Worm (Caenorhabditis elegans) whole organism, mixed stage, embryonic: ENCODE results near the gene piga-1.

ENCODE experiments used
- M03D4.4 ChIP-seq: sonication (generic microtip); optimal IDR thresholded peaks from 2 replicates; lab custom pipeline; 2017; ENCODE audit warnings: mild to moderate bottlenecking, missing genetic modification characterization, missing compliant biosample characterization
- bed-3 ChIP-seq: fragments of 200-800 bp; sonication (Bioruptor generic); optimal IDR thresholded peaks from 3 replicates; lab custom pipeline; 2018; ENCODE audit warnings: mild to moderate bottlenecking, missing genetic modification characterization, moderate library complexity, missing compliant biosample characterization
- blmp-1 ChIP-seq: fragments of 150-350 bp; optimal IDR thresholded peaks from 2 replicates; lab custom pipeline; 2014; ENCODE audit warnings: missing biosample characterization, missing genetic modification characterization
- ceh-39 ChIP-seq: fragments of 150-350 bp; optimal IDR thresholded peaks from 2 replicates; lab custom pipeline; 2014; ENCODE audit warnings: missing biosample characterization, missing genetic modification characterization
- ceh-83 ChIP-seq: fragments of 200-800 bp; sonication (Bioruptor generic); optimal IDR thresholded peaks from 2 replicates; lab custom pipeline; 2018; ENCODE audit warnings: mild to moderate bottlenecking, missing genetic modification characterization, missing compliant biosample characterization
- ces-1 ChIP-seq: fragments of 150-350 bp; optimal IDR thresholded peaks from 2 replicates; lab custom pipeline; 2014; ENCODE audit warnings: missing biosample characterization, missing genetic modification reagents, missing genetic modification characterization
- cnd-1 ChIP-seq: fragments of 200-800 bp; sonication (Bioruptor generic); optimal IDR thresholded peaks from 2 replicates; lab custom pipeline; 2018; ENCODE audit warnings: mild to moderate bottlenecking, missing genetic modification characterization, missing compliant biosample characterization
- drap-1 ChIP-seq: fragments of 200-800 bp; sonication (Bioruptor generic); optimal IDR thresholded peaks from 3 replicates; lab custom pipeline; 2018; ENCODE audit warnings: mild to moderate bottlenecking, missing genetic modification characterization, missing compliant biosample characterization
- elt-1 ChIP-seq: sonication (generic microtip); optimal IDR thresholded peaks from 2 replicates; lab custom pipeline; 2017; ENCODE audit warnings: missing genetic modification characterization, mild to moderate bottlenecking, missing compliant biosample characterization, antibody characterized with exemption, moderate library complexity, borderline replicate concordance; ENCODE audit not compliant: insufficient read depth
- elt-3 ChIP-seq: fragments of 150-350 bp; optimal IDR thresholded peaks from 2 replicates; lab custom pipeline; 2014; ENCODE audit warnings: missing biosample characterization, missing genetic modification characterization
- flh-1 ChIP-seq: fragments of 200-800 bp; sonication (Bioruptor generic); optimal IDR thresholded peaks from 2 replicates; lab custom pipeline; 2018; ENCODE audit warnings: mild to moderate bottlenecking, missing genetic modification characterization, moderate library complexity, missing compliant biosample characterization
- ham-2 ChIP-seq: fragments of 200-800 bp; sonication (Bioruptor generic); optimal IDR thresholded peaks from 2 replicates; lab custom pipeline; 2018; ENCODE audit warnings: mild to moderate bottlenecking, missing genetic modification characterization, missing compliant biosample characterization
- hlh-1 ChIP-seq: fragments of 150-350 bp; optimal IDR thresholded peaks from 2 replicates; lab custom pipeline; 2014; ENCODE audit warnings: missing biosample characterization, missing genetic modification reagents, missing genetic modification characterization
- lin-13 ChIP-seq: fragments of 150-350 bp; optimal IDR thresholded peaks from 2 replicates; lab custom pipeline; 2014; ENCODE audit warnings: missing biosample characterization, missing genetic modification characterization
- lin-32 ChIP-seq: fragments of 200-800 bp; sonication (Bioruptor generic); optimal IDR thresholded peaks from 2 replicates; lab custom pipeline; 2018; ENCODE audit warnings: mild to moderate bottlenecking, missing genetic modification characterization, missing compliant biosample characterization
- mab-5 ChIP-seq: fragments of 150-350 bp; optimal IDR thresholded peaks from 2 replicates; lab custom pipeline; 2014; ENCODE audit warnings: missing biosample characterization, missing genetic modification characterization
- mep-1 ChIP-seq: fragments of 150-350 bp; optimal IDR thresholded peaks from 2 replicates; lab custom pipeline; 2017; ENCODE audit warnings: missing biosample characterization, missing genetic modification reagents, missing genetic modification characterization, inconsistent platforms
- nhr-12 ChIP-seq: fragments of 150-350 bp; optimal IDR thresholded peaks from 2 replicates; lab custom pipeline; 2014; ENCODE audit warnings: missing biosample characterization, missing genetic modification characterization
- nhr-2 ChIP-seq: fragments of 150-350 bp; optimal IDR thresholded peaks from 2 replicates; lab custom pipeline; 2014; ENCODE audit warnings: missing biosample characterization, missing genetic modification characterization
- nhr-237 ChIP-seq: fragments of 150-350 bp; optimal IDR thresholded peaks from 2 replicates; lab custom pipeline; 2014; ENCODE audit warnings: missing biosample characterization, missing genetic modification characterization
- nhr-28 ChIP-seq: fragments of 150-350 bp; optimal IDR thresholded peaks from 2 replicates; lab custom pipeline; 2014; ENCODE audit warnings: missing biosample characterization, missing genetic modification characterization
- nhr-76 ChIP-seq: sonication (generic microtip); optimal IDR thresholded peaks from 2 replicates; lab custom pipeline; 2017; ENCODE audit warnings: missing biosample characterization, missing genetic modification characterization
- pha-4 ChIP-seq: fragments of 150-350 bp; optimal IDR thresholded peaks from 2 replicates; lab custom pipeline; 2018; ENCODE audit warnings: missing biosample characterization, missing genetic modification reagents, missing genetic modification characterization
- sem-2 ChIP-seq: fragments of 200-800 bp; sonication (Bioruptor generic); optimal IDR thresholded peaks from 2 replicates; lab custom pipeline; 2018; ENCODE audit warnings: mild to moderate bottlenecking, missing genetic modification characterization, missing compliant biosample characterization
- snpc-4 ChIP-seq: fragments of 150-350 bp; optimal IDR thresholded peaks from 2 replicates; lab custom pipeline; 2014; ENCODE audit warnings: missing biosample characterization, missing genetic modification characterization
- tbx-8 ChIP-seq: fragments of 200-800 bp; sonication (Bioruptor generic); optimal IDR thresholded peaks from 2 replicates; lab custom pipeline; 2018; ENCODE audit warnings: mild to moderate bottlenecking, missing genetic modification characterization, moderate library complexity, missing compliant biosample characterization
- unc-120 ChIP-seq: sonication (generic microtip); optimal IDR thresholded peaks from 2 replicates; lab custom pipeline; 2017; ENCODE audit warnings: missing genetic modification characterization, missing compliant biosample characterization; ENCODE audit not compliant: poor library complexity, severe bottlenecking
- unc-39 ChIP-seq: fragments of 150-350 bp; optimal IDR thresholded peaks from 2 replicates; lab custom pipeline; 2014; ENCODE audit warnings: missing biosample characterization, missing genetic modification characterization
- zip-8 ChIP-seq: fragments of 150-350 bp; optimal IDR thresholded peaks from 2 replicates; lab custom pipeline; 2014; ENCODE audit warnings: missing biosample characterization, missing genetic modification characterization

piga-1 gene

DNA sequence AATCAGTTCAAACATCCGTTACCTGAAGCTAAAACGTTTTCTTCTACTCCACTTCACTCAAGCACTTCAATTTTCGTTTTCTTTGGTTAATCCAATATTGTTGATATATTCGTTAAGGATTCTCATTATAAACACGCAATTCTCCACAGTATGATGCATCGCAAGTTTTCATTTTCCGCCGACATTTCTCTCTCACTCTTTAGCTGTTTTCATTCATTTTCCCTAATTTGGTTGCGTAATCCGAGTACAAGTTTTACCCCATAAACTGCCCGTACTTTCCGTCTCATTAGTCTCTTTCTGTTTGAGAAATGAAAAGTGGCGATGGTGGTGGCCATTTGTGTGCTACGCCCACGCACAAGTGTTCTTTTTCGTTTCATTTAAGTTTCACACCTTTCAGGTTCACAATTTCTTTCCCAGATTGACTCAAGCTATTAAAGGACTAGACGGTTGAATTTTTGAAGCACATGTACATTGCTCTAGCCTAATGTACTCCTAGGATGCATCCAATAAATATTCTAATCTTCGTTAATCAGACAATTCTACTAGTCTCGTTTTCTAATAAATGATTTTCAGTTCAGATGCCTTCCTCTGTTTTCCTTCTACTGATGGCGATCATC, 29.9 kb upstream of the piga-1 start, which contains the start of gene C34C6.3:
TSS of gene C34C6.3 (plus strand) at position 567 of the 617 bp plus-strand sequence.
- TF ChIP-seq nhr-28 (no peak), zip-8 (tag; lab: Kevin White, UChicago) (peak; percentile 72)

ce11 chrII:8685623-8686022, 24.1 kb upstream of the piga-1 start, which contains the start of gene C34C6.9:
Gene C34C6.9 (plus strand): TSS chrII:8685923.
- TF ChIP-seq elt-1 = no peak
- TF ChIP-seq ces-1 (GFP tag; lab: Kevin White, UChicago) = no peak
- TF ChIP-seq tbx-8 (GFP tag; lab: Kevin White, UChicago) = no peak
- TF ChIP-seq cnd-1 (tag; lab: Kevin White, UChicago) = no peak
- no peak for TF ChIP-seq sem-2
- no peak for TF ChIP-seq hlh-1
- TF ChIP-seq drap-1 (GFP tag; lab: Kevin White, UChicago) = no peak
- no peak for TF ChIP-seq nhr-237 (tag; lab: Kevin White, UChicago)

ce11 chrII:8684824-8685223, 23.3 kb upstream of the piga-1 start, which contains the start of gene hgap-2:
Gene hgap-2 (minus strand): TSS chrII:8684924.
- TF ChIP-seq snpc-4 (tag; lab: Kevin White, UChicago) (no peak), nhr-76 (tag; lab: Kevin White, UChicago) (no peak), ceh-39 (tag; lab: Kevin White, UChicago) (no peak), mab-5 (tag; lab: Kevin White, UChicago) (no peak), unc-120 (tag; lab: Kevin White, UChicago) (no peak), sem-2 (no peak)
- TF ChIP-seq, all 35 proteins: peak for 0

ce11 chrII:8683933-8684332, 22.4 kb upstream of the piga-1 start:
- TF ChIP-seq mep-1 (tag; lab: Kevin White, UChicago) (peak; percentile 21), ces-1 (GFP tag; lab: Kevin White, UChicago) (peak; percentile 55), unc-120 (tag; lab: Kevin White, UChicago) (peak; percentile 93), cnd-1 (tag; lab: Kevin White, UChicago) (no peak)
- TF ChIP-seq, all 35 proteins: peak for 3

- TF ChIP-seq unc-120 (tag; lab: Kevin White, UChicago) (no peak), lin-13 (tag; lab: Kevin White, UChicago) (no peak), pha-4 (no peak)
Measured at ce11 chrII:8679799-8680198, 18.3 kb upstream of the piga-1 start.

ce11 chrII:8675369-8675768, 13.9 kb upstream of the piga-1 start:
- TF ChIP-seq mep-1 (tag; lab: Kevin White, UChicago) (no peak), nhr-28 (no peak), pha-4 (no peak), blmp-1 (tag; lab: Kevin White, UChicago) (no peak), nhr-12 (tag; lab: Kevin White, UChicago) (no peak)

DNA sequence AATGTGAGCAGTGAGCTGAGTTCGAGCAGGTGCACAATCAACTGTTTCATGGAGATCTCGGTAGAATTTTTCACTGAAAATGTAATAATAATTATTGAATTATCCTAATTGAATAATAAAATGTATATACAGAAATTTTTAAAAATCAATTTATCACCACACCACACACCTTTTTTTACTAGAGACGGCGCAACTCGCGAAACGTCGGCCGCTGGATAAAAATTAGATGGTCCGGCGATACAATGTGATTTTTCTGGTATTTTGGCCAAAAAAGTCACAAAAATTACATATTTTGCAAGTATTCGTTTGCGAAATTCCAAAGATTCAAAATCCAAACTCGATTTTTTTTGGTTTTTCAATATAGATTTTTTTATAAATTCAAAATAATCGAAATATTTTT, 9.3 kb upstream of the piga-1 start:
- TF ChIP-seq mab-5 (tag; lab: Kevin White, UChicago) (no peak), sem-2 (no peak), ham-2 (GFP tag; lab: Kevin White, UChicago) (no peak), zip-8 (tag; lab: Kevin White, UChicago) (no peak), unc-39 (no peak), nhr-2 (tag; lab: Kevin White, UChicago) (no peak), ceh-39 (tag; lab: Kevin White, UChicago) (no peak), flh-1 (GFP tag; lab: Kevin White, UChicago) (no peak), cnd-1 (tag; lab: Kevin White, UChicago) (no peak), drap-1 (GFP tag; lab: Kevin White, UChicago) (no peak), elt-3 (no peak), bed-3 (no peak), unc-120 (tag; lab: Kevin White, UChicago) (no peak), ceh-83 (GFP tag; lab: Kevin White, UChicago) (no peak), nhr-28 (no peak), lin-32 (GFP tag; lab: Kevin White, UChicago) (no peak), snpc-4 (tag; lab: Kevin White, UChicago) (no peak), M03D4.4 (tag; lab: Kevin White, UChicago) (no peak)
